Fruit fly (Drosophila melanogaster) whole organism, prepupa: Measurements from ENCODE around the gene Prp40.

ENCODE experiments used
- CG10631 ChIP-seq: fragments of 200-800 bp; sonication (Bioruptor generic); optimal IDR thresholded peaks from 2 replicates; lab custom pipeline; 2016; ENCODE audit warnings: missing biosample characterization, missing genetic modification characterization
- CG3032 ChIP-seq: fragments of 200-800 bp; optimal IDR thresholded peaks from 2 replicates; lab custom pipeline; 2019; ENCODE audit warnings: missing biosample characterization, mild to moderate bottlenecking, missing genetic modification characterization, moderate library complexity
- CG31627 ChIP-seq: fragments of 200-800 bp; sonication (Bioruptor generic); optimal IDR thresholded peaks from 3 replicates; lab custom pipeline; 2016; ENCODE audit warnings: missing biosample characterization, missing genetic modification characterization
- CG6163 ChIP-seq: fragments of 200-800 bp; sonication (Bioruptor generic); IDR thresholded peaks from 3 replicates; pipeline ENCODE4 v1.3.6; 2022; ENCODE audit warnings: missing biosample characterization, missing genetic modification characterization
- Sox14 ChIP-seq: fragments of 200-800 bp; sonication (Bioruptor generic); optimal IDR thresholded peaks from 3 replicates; lab custom pipeline; 2016; ENCODE audit warnings: missing biosample characterization, missing genetic modification characterization
- Sox15 ChIP-seq: fragments of 200-800 bp; sonication (Bioruptor generic); optimal IDR thresholded peaks from 3 replicates; lab custom pipeline; 2016; ENCODE audit warnings: missing biosample characterization, missing genetic modification characterization

Prp40 gene

dm6 chr2L:3058772-3059623 is 36.0 kb downstream of the Prp40 start (continued):
- TF ChIP-seq CG10631 = peak; percentile 9

dm6 chr2L:3059624-3059919 is 36.5 kb downstream of the Prp40 start:
- TF ChIP-seq CG31627 (GFP tag; lab: Kevin White, UChicago) = no peak
- no peak for TF ChIP-seq CG6163 (GFP tag; lab: Robert Waterston, UW)
- no peak for TF ChIP-seq Sox14
- no peak for TF ChIP-seq CG3032 (tag; lab: Kevin White, UChicago)
- no peak for TF ChIP-seq Sox15 (GFP tag; lab: Kevin White, UChicago)
